Fruit fly (Drosophila melanogaster): ENCODE measurements around the gene CG17648.

- no peak for TF ChIP-seq CG8478 (optimal IDR thresholded peaks at IDR 0.05)
- TF ChIP-seq CTCF (optimal IDR thresholded peaks at IDR 0.05) = no peak
Observed at dm6 chr2L:1791723-1792122, 39.6 kb downstream of the CG17648 start, which contains the start of gene Gr22c.

All from S2 (cell line).